Worm (Caenorhabditis elegans) whole organism, midembryonic: ENCODE measurements around the gene ttr-27.

Experiments
- T22C8.4 ChIP-seq: fragments of 200-800 bp; sonication (Bioruptor generic); IDR thresholded peaks from 2 replicates; pipeline ENCODE4 v1.3.6; 2022; ENCODE audit warnings: missing genetic modification characterization, missing compliant biosample characterization
- flt-1 ChIP-seq: fragments of 200-800 bp; sonication (Bioruptor generic); IDR thresholded peaks from 2 replicates; pipeline ENCODE4 v1.3.6; 2022; ENCODE audit warnings: missing genetic modification characterization, missing compliant biosample characterization
- klf-2 ChIP-seq: fragments of 200-800 bp; sonication (Bioruptor generic); conservative IDR thresholded peaks from 2 replicates; pipeline ENCODE4 v1.3.6; 2022; ENCODE audit warnings: missing genetic modification reagents, missing genetic modification characterization, missing compliant biosample characterization
- med-1 ChIP-seq: sonication (generic microtip); optimal IDR thresholded peaks from 2 replicates; lab custom pipeline; 2017; ENCODE audit warnings: missing genetic modification characterization, mild to moderate bottlenecking, missing compliant biosample characterization, antibody characterized with exemption, missing genetic modification reagents; ENCODE audit not compliant: insufficient read depth
- ref-1 ChIP-seq: fragments of 200-800 bp; sonication (Bioruptor generic); conservative IDR thresholded peaks from 2 replicates; pipeline ENCODE4 v1.3.6; 2022; ENCODE audit warnings: missing genetic modification reagents, missing genetic modification characterization, missing compliant biosample characterization
- tab-1 ChIP-seq: fragments of 200-800 bp; sonication (Bioruptor generic); IDR thresholded peaks from 2 replicates; pipeline ENCODE4 v1.3.6; 2022; ENCODE audit warnings: missing genetic modification characterization, missing compliant biosample characterization
- ztf-23 ChIP-seq: fragments of 200-800 bp; sonication (Bioruptor generic); IDR thresholded peaks from 2 replicates; pipeline ENCODE4 v1.3.6; 2022; ENCODE audit warnings: missing genetic modification reagents, missing genetic modification characterization, missing compliant biosample characterization
- ztf-29 ChIP-seq: fragments of 200-800 bp; sonication (Bioruptor generic); IDR thresholded peaks from 2 replicates; pipeline ENCODE4 v1.3.6; 2022; ENCODE audit warnings: missing genetic modification reagents, missing genetic modification characterization, missing compliant biosample characterization

DNA sequence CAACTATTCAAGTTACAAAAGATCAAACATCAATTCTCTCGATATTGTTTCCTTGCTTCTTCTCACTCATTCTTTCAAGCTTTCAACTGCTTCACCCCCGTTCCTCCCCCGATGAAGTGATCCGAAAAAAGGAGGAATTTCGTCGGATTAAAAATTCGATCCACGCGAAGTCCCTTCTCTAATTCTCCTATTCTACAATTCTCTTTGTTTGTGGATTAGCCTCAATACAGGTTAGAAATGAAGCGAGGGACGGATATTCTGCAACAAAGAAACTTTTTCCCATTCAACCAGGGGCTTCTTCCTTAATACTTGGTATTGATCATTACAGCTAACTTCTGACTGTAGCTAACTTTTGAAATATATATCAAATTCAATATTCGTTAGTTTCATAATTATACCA is 40.9 kb upstream of the ttr-27 start, which contains the start of gene grl-2:
- TF ChIP-seq med-1 (GFP tag; lab: Kevin White, UChicago) (no peak), ref-1 (no peak), ztf-23 (GFP tag; lab: Robert Waterston, UW) (no peak), klf-2 (no peak), ztf-29 (GFP tag; lab: Robert Waterston, UW) (no peak), tab-1 (GFP tag; lab: Robert Waterston, UW) (no peak), flt-1 (GFP tag; lab: Robert Waterston, UW) (no peak), T22C8.4 (no peak)
